Fruit fly (Drosophila melanogaster) whole organism, embryonic: ENCODE results near the gene Elp5.

Experiments
- CG10147 ChIP-seq: fragments of 200-800 bp; sonication (Bioruptor generic); optimal IDR thresholded peaks from 2 replicates; lab custom pipeline; 2019; ENCODE audit warnings: missing biosample characterization, mild to moderate bottlenecking, missing genetic modification characterization, moderate library complexity
- CG1024 ChIP-seq: fragments of 200-800 bp; sonication (Bioruptor generic); IDR thresholded peaks from 2 replicates; pipeline ENCODE4 v1.3.6; 2022; ENCODE audit warnings: missing biosample characterization, missing genetic modification characterization
- CG10366 ChIP-seq: fragments of 200-800 bp; sonication (Bioruptor generic); IDR thresholded peaks from 2 replicates; pipeline ENCODE4 v1.3.6; 2022; ENCODE audit warnings: missing biosample characterization, missing genetic modification characterization
- CG11085 ChIP-seq: fragments of 200-800 bp; sonication (Bioruptor generic); IDR thresholded peaks from 2 replicates; pipeline ENCODE4 v1.3.6; 2022; ENCODE audit warnings: missing biosample characterization, missing genetic modification characterization
- CG11398 ChIP-seq: fragments of 200-800 bp; sonication (Bioruptor generic); optimal IDR thresholded peaks from 2 replicates; lab custom pipeline; 2016; ENCODE audit warnings: missing biosample characterization, missing genetic modification characterization
- CG11504 ChIP-seq: fragments of 200-800 bp; sonication (Bioruptor generic); optimal IDR thresholded peaks from 3 replicates; lab custom pipeline; 2019; ENCODE audit warnings: missing biosample characterization, mild to moderate bottlenecking, missing genetic modification characterization, moderate library complexity
- CG12769 ChIP-seq: fragments of 200-800 bp; sonication (Bioruptor generic); optimal IDR thresholded peaks from 2 replicates; lab custom pipeline; 2019; ENCODE audit warnings: missing biosample characterization, mild to moderate bottlenecking, missing genetic modification characterization, moderate library complexity
- CG13296 ChIP-seq: fragments of 200-800 bp; sonication (Bioruptor generic); optimal IDR thresholded peaks from 3 replicates; lab custom pipeline; 2018; ENCODE audit warnings: missing biosample characterization, mild to moderate bottlenecking, missing genetic modification characterization
- CG13775 ChIP-seq: fragments of 200-800 bp; sonication (Bioruptor generic); optimal IDR thresholded peaks from 3 replicates; lab custom pipeline; 2017; ENCODE audit warnings: missing biosample characterization, mild to moderate bottlenecking, missing genetic modification characterization
- CG15514 ChIP-seq: fragments of 200-800 bp; sonication (Bioruptor generic); optimal IDR thresholded peaks from 3 replicates; lab custom pipeline; 2017; ENCODE audit warnings: missing biosample characterization, missing genetic modification characterization, mild to moderate bottlenecking, moderate library complexity, missing genetic modification reagents
- CG30403 ChIP-seq: fragments of 200-800 bp; sonication (Bioruptor generic); optimal IDR thresholded peaks from 3 replicates; lab custom pipeline; 2016; ENCODE audit warnings: missing biosample characterization, missing genetic modification characterization
- CG31441 ChIP-seq: fragments of 200-800 bp; sonication (Bioruptor generic); IDR thresholded peaks from 2 replicates; pipeline ENCODE4 v1.3.6; 2022; ENCODE audit warnings: missing biosample characterization, missing genetic modification characterization
- CG33213 ChIP-seq: fragments of 200-800 bp; sonication (Bioruptor generic); optimal IDR thresholded peaks from 3 replicates; lab custom pipeline; 2016; ENCODE audit warnings: missing biosample characterization, missing genetic modification characterization
- CG33557 ChIP-seq: fragments of 200-800 bp; sonication (Bioruptor generic); optimal IDR thresholded peaks from 2 replicates; lab custom pipeline; 2019; ENCODE audit warnings: missing biosample characterization, mild to moderate bottlenecking, missing genetic modification characterization, moderate library complexity
- CG7839 ChIP-seq: fragments of 200-800 bp; sonication (Bioruptor generic); optimal IDR thresholded peaks from 3 replicates; lab custom pipeline; 2018; ENCODE audit warnings: missing biosample characterization, mild to moderate bottlenecking, missing genetic modification characterization, moderate library complexity
- CG7928 ChIP-seq: fragments of 200-800 bp; sonication (Bioruptor generic); optimal IDR thresholded peaks from 2 replicates; lab custom pipeline; 2017; ENCODE audit warnings: missing biosample characterization, mild to moderate bottlenecking, missing genetic modification characterization
- CG8290 ChIP-seq, 3 experiments: fragments of 200-800 bp; sonication (Bioruptor generic); optimal IDR thresholded peaks; 2 replicates each; lab custom pipeline; 2016 to 2019; ENCODE audit warnings: missing biosample characterization in 3 of 3, missing genetic modification characterization in 3 of 3, mild to moderate bottlenecking in 2 of 3, moderate library complexity in 1 of 3
- Chrac-16 ChIP-seq: fragments of 200-800 bp; sonication (Bioruptor generic); optimal IDR thresholded peaks from 3 replicates; lab custom pipeline; 2016; ENCODE audit warnings: missing biosample characterization, missing genetic modification characterization
- CoRest ChIP-seq: fragments of 200-800 bp; sonication (Bioruptor generic); optimal IDR thresholded peaks from 3 replicates; lab custom pipeline; 2018; ENCODE audit warnings: missing biosample characterization, mild to moderate bottlenecking, missing genetic modification characterization, moderate library complexity
- D ChIP-seq, 2 experiments: fragments of 200-800 bp in 1 of 2; fragments of >200 bp in 1 of 2; sonication (Bioruptor generic) in 1 of 2; optimal IDR thresholded peaks; 2 replicates in 1 of 2; 3 replicates in 1 of 2; lab custom pipeline; 2017; ENCODE audit warnings: mild to moderate bottlenecking in 1 of 2, missing biosample characterization in 1 of 2, missing genetic modification characterization in 1 of 2, missing genetic modification reagents in 1 of 2
- Dip2 ChIP-seq: fragments of 200-800 bp; sonication (Bioruptor generic); IDR thresholded peaks from 2 replicates; pipeline ENCODE4 v1.3.6; 2022; ENCODE audit warnings: missing biosample characterization, missing genetic modification characterization
- Dref ChIP-seq: fragments of 200-800 bp; sonication (Bioruptor generic); IDR thresholded peaks from 2 replicates; pipeline ENCODE4 v1.3.6; 2022; ENCODE audit warnings: missing biosample characterization, missing genetic modification characterization
- Drgx ChIP-seq: fragments of 200-800 bp; sonication (Bioruptor generic); IDR thresholded peaks from 2 replicates; pipeline ENCODE4 v1.3.6; 2022; ENCODE audit warnings: missing biosample characterization, missing genetic modification characterization
- Gsc ChIP-seq: fragments of 200-800 bp; sonication (Bioruptor generic); IDR thresholded peaks from 2 replicates; pipeline ENCODE4 v1.3.6; 2022; ENCODE audit warnings: missing biosample characterization, missing genetic modification characterization
- HmgD ChIP-seq: fragments of 200-800 bp; sonication (Bioruptor generic); optimal IDR thresholded peaks from 3 replicates; lab custom pipeline; 2016; ENCODE audit warnings: missing biosample characterization, missing genetic modification characterization
- Hr51 ChIP-seq, 2 experiments: fragments of 200-800 bp; sonication (Bioruptor generic); optimal IDR thresholded peaks; 2 replicates in 1 of 2; 3 replicates in 1 of 2; lab custom pipeline; 2016 to 2018; ENCODE audit warnings: missing biosample characterization in 2 of 2, missing genetic modification characterization in 2 of 2, mild to moderate bottlenecking in 1 of 2, moderate library complexity in 1 of 2
- Jarid2 ChIP-seq: fragments of 200-800 bp; sonication (Bioruptor generic); optimal IDR thresholded peaks from 3 replicates; lab custom pipeline; 2017; ENCODE audit warnings: mild to moderate bottlenecking, missing biosample characterization, missing genetic modification reagents, missing genetic modification characterization
- Lim3 ChIP-seq: fragments of 200-800 bp; sonication (Bioruptor generic); IDR thresholded peaks from 2 replicates; pipeline ENCODE4 v1.3.6; 2022; ENCODE audit warnings: missing biosample characterization, missing genetic modification characterization
- PHDP ChIP-seq: fragments of 200-800 bp; sonication (Bioruptor generic); optimal IDR thresholded peaks from 3 replicates; lab custom pipeline; 2018; ENCODE audit warnings: missing biosample characterization, mild to moderate bottlenecking, missing genetic modification characterization, moderate library complexity
- Poxn ChIP-seq: fragments of 200-800 bp; sonication (Bioruptor generic); IDR thresholded peaks from 2 replicates; pipeline ENCODE4 v1.3.6; 2022; ENCODE audit warnings: missing biosample characterization, missing genetic modification characterization
- Ravus ChIP-seq: fragments of 200-800 bp; sonication (Bioruptor generic); IDR thresholded peaks from 2 replicates; pipeline ENCODE4 v1.3.6; 2022; ENCODE audit warnings: missing biosample characterization, missing genetic modification characterization
- Sin3A ChIP-seq: fragments of >200 bp; optimal IDR thresholded peaks from 2 replicates; lab custom pipeline; 2018
- Vsx1 ChIP-seq: fragments of 200-800 bp; sonication (Bioruptor generic); optimal IDR thresholded peaks from 2 replicates; lab custom pipeline; 2017; ENCODE audit warnings: missing biosample characterization, mild to moderate bottlenecking, missing genetic modification characterization, missing genetic modification reagents
- YL-1 ChIP-seq: fragments of 200-800 bp; sonication (Bioruptor generic); optimal IDR thresholded peaks from 3 replicates; lab custom pipeline; 2017; ENCODE audit warnings: missing biosample characterization, mild to moderate bottlenecking, missing genetic modification characterization
- ase ChIP-seq: fragments of 200-800 bp; sonication (Bioruptor generic); IDR thresholded peaks from 3 replicates; pipeline ENCODE4 v1.3.6; 2022; ENCODE audit warnings: missing biosample characterization, missing genetic modification characterization
- bsh ChIP-seq, 2 experiments: fragments of 200-800 bp; sonication (Bioruptor generic); optimal IDR thresholded peaks; 2 replicates each; lab custom pipeline; 2017 to 2018; ENCODE audit warnings: mild to moderate bottlenecking in 2 of 2, missing biosample characterization in 2 of 2, missing genetic modification characterization in 2 of 2, moderate library complexity in 1 of 2
- chinmo ChIP-seq: fragments of 200-800 bp; sonication (Bioruptor generic); IDR thresholded peaks from 4 replicates; pipeline ENCODE4 v1.3.6; 2022; ENCODE audit warnings: missing biosample characterization, missing genetic modification characterization; ENCODE audit not compliant: partially characterized antibody
- da ChIP-seq: fragments of 200-800 bp; sonication (Bioruptor generic); optimal IDR thresholded peaks from 2 replicates; lab custom pipeline; 2016; ENCODE audit warnings: missing biosample characterization, missing genetic modification characterization
- gce ChIP-seq: fragments of 200-800 bp; sonication (Bioruptor generic); IDR thresholded peaks from 3 replicates; pipeline ENCODE4 v1.3.6; 2022; ENCODE audit warnings: missing biosample characterization, missing genetic modification characterization
- hbn ChIP-seq: fragments of 200-800 bp; sonication (Bioruptor generic); IDR thresholded peaks from 2 replicates; pipeline ENCODE4 v1.3.6; 2022; ENCODE audit warnings: missing biosample characterization, missing genetic modification characterization; ENCODE audit not compliant: partially characterized antibody
- insv ChIP-seq, 2 experiments: fragments of 200-800 bp; sonication (Bioruptor generic); optimal IDR thresholded peaks; 3 replicates each; lab custom pipeline; 2016 to 2018; ENCODE audit warnings: missing biosample characterization in 2 of 2, missing genetic modification characterization in 2 of 2
- lab ChIP-seq: fragments of 200-800 bp; sonication (Bioruptor generic); optimal IDR thresholded peaks from 3 replicates; lab custom pipeline; 2017; ENCODE audit warnings: missing biosample characterization, missing genetic modification characterization, mild to moderate bottlenecking, moderate library complexity, missing genetic modification reagents
- maf-S ChIP-seq: fragments of 200-800 bp; sonication (Bioruptor generic); optimal IDR thresholded peaks from 2 replicates; lab custom pipeline; 2016; ENCODE audit warnings: missing biosample characterization, missing genetic modification characterization
- nom ChIP-seq: fragments of 200-800 bp; sonication (Bioruptor generic); optimal IDR thresholded peaks from 2 replicates; lab custom pipeline; 2017; ENCODE audit warnings: missing biosample characterization, missing genetic modification characterization, mild to moderate bottlenecking, moderate library complexity, missing genetic modification reagents
- otp ChIP-seq: fragments of 200-800 bp; sonication (Bioruptor generic); IDR thresholded peaks from 3 replicates; pipeline ENCODE4, ENCODE4 v1.3.6; 2022; ENCODE audit warnings: missing biosample characterization, missing genetic modification characterization
- sima ChIP-seq: fragments of 200-800 bp; sonication (Bioruptor generic); optimal IDR thresholded peaks from 2 replicates; lab custom pipeline; 2016; ENCODE audit warnings: missing biosample characterization, missing genetic modification characterization
- slbo ChIP-seq: fragments of 200-800 bp; sonication (Bioruptor generic); IDR thresholded peaks from 2 replicates; pipeline ENCODE4 v1.3.6; 2022; ENCODE audit warnings: missing biosample characterization, missing genetic modification characterization
- slp2 ChIP-seq: fragments of 200-800 bp; sonication (Bioruptor generic); optimal IDR thresholded peaks from 2 replicates; lab custom pipeline; 2016; ENCODE audit warnings: missing biosample characterization, missing genetic modification characterization
- wek ChIP-seq: fragments of 200-800 bp; sonication (Bioruptor generic); optimal IDR thresholded peaks from 3 replicates; lab custom pipeline; 2018; ENCODE audit warnings: missing biosample characterization, mild to moderate bottlenecking, missing genetic modification characterization, moderate library complexity

Gene Elp5

DNA sequence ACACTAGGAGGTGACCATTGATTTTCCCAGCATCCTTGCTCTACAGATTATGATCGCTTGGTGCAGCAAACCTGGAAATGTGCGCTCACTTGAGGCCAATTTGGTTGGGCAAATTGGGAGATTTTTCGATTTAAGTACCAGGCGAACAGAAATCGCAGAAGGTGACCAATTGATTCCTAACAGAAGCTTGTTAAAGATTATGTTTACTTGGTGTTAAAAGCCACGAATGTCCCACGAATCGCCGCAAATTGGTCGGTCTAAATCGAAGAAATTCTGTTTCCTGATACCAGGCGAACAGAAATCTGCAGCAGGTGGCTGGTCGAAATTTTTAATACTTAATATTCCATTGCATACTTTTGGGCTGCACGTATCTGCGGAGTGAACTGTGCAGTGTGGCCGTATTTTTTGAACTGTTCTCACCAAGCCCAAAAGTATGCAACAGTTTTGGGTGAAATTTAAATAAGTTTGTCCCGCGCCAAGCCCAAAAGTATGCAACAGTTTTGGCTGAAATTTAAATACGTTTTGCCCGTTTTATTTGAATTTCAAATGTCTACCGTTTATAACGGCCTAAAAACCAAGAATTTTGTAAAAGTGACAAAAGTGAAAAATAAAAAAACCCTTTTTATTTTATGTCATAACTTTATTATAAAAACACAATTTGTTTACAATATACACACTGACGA is 13.3 kb upstream of the Elp5 start, which contains the start of gene CG32301 (continued):
- TF ChIP-seq maf-S (GFP tag; lab: Kevin White, UChicago) (no peak), chinmo (GFP tag; lab: Robert Waterston, UW) (peak; percentile 74; the same call in 2 of the 4 replicates), Dref (no peak), CG8290 (GFP tag; optimal IDR thresholded peaks at IDR 0.05; lab: Kevin White, UChicago) (peak; percentile 98), CG8290 (tag; optimal IDR thresholded peaks at IDR 0.05; lab: Kevin White, UChicago) (peak; percentile 95 to 96), CG33213 (peak; percentile 88), CG13296 (no peak), CG30403 (GFP tag; lab: Kevin White, UChicago) (no peak), hbn (GFP tag; lab: Robert Waterston, UW) (peak; percentile 33; the same call in 1 of the 2 replicates), CG11085 (GFP tag; lab: Robert Waterston, UW) (no peak), CG10147 (GFP tag; lab: Kevin White, UChicago) (no peak), YL-1 (GFP tag; lab: Kevin White, UChicago) (no peak), D (optimal IDR thresholded peaks at IDR 0.05; lab: Kevin White, UChicago) (no peak), D (GFP tag; optimal IDR thresholded peaks at IDR 0.05; lab: Kevin White, UChicago) (no peak), bsh (GFP tag; optimal IDR thresholded peaks at IDR 0.05; lab: Kevin White, UChicago) (no peak), CG13775 (GFP tag; lab: Kevin White, UChicago) (no peak), CG12769 (no peak), Jarid2 (GFP tag; lab: Kevin White, UChicago) (no peak), Vsx1 (GFP tag; lab: Kevin White, UChicago) (no peak), CG7928 (GFP tag; lab: Kevin White, UChicago) (no peak), CG33557 (GFP tag; lab: Kevin White, UChicago) (no peak), CG7839 (tag; lab: Kevin White, UChicago) (no peak), HmgD (no peak), CG31441 (GFP tag; lab: Robert Waterston, UW) (no peak), insv (GFP tag; optimal IDR thresholded peaks at IDR 0.05; lab: Kevin White, UChicago) (no peak), slp2 (GFP tag; lab: Kevin White, UChicago) (no peak), lab (no peak), nom (no peak), Dip2 (GFP tag; lab: Robert Waterston, UW) (no peak), CG15514 (GFP tag; lab: Kevin White, UChicago) (peak; percentile 43), gce (GFP tag; lab: Robert Waterston, UW) (no peak), Lim3 (GFP tag; lab: Robert Waterston, UW) (no peak), Ravus (GFP tag; lab: Robert Waterston, UW) (no peak), Sin3A (no peak), PHDP (no peak), slbo (GFP tag; lab: Robert Waterston, UW) (no peak), da (GFP tag; lab: Kevin White, UChicago) (no peak), Drgx (GFP tag; lab: Robert Waterston, UW) (no peak), CG1024 (no peak), Chrac-16 (GFP tag; lab: Kevin White, UChicago) (no peak), otp (GFP tag; lab: Robert Waterston, UW) (no peak), Hr51 (GFP tag; optimal IDR thresholded peaks at IDR 0.05; lab: Kevin White, UChicago) (no peak), wek (GFP tag; lab: Kevin White, UChicago) (no peak), sima (GFP tag; lab: Kevin White, UChicago) (no peak), CG11504 (tag; lab: Kevin White, UChicago) (no peak), ase (GFP tag; lab: Robert Waterston, UW) (no peak), CG11398 (no peak), Gsc (GFP tag; lab: Robert Waterston, UW) (no peak), CoRest (tag; lab: Kevin White, UChicago) (peak; percentile 27), CG10366 (GFP tag; lab: Robert Waterston, UW) (no peak), Poxn (no peak)
